Fruit fly (Drosophila melanogaster) whole organism, embryonic: ENCODE results near the gene CG7120.

Experiments used
- Aef1 ChIP-seq: fragments of 200-800 bp; sonication (Bioruptor generic); IDR thresholded peaks from 3 replicates; pipeline ENCODE4 v1.3.6; 2022; ENCODE audit warnings: missing biosample characterization, missing genetic modification characterization
- B-H1 ChIP-seq: fragments of 200-800 bp; sonication (Bioruptor generic); IDR thresholded peaks from 3 replicates; pipeline ENCODE4 v1.3.6; 2022; ENCODE audit warnings: missing biosample characterization, missing genetic modification characterization
- CG10654 ChIP-seq: fragments of 200-800 bp; sonication (Bioruptor generic); optimal IDR thresholded peaks from 2 replicates; lab custom pipeline; 2016; ENCODE audit warnings: missing biosample characterization, missing genetic modification characterization
- CG10979 ChIP-seq: fragments of 200-800 bp; sonication (Bioruptor generic); optimal IDR thresholded peaks from 2 replicates; lab custom pipeline; 2018; ENCODE audit warnings: missing biosample characterization, mild to moderate bottlenecking, missing genetic modification characterization, moderate library complexity
- CG15073 ChIP-seq: fragments of 200-800 bp; sonication (Bioruptor generic); optimal IDR thresholded peaks from 2 replicates; lab custom pipeline; 2016; ENCODE audit warnings: missing biosample characterization, missing genetic modification characterization
- CG1529 ChIP-seq: fragments of 200-800 bp; sonication (Bioruptor generic); optimal IDR thresholded peaks from 3 replicates; lab custom pipeline; 2018; ENCODE audit warnings: missing biosample characterization, missing genetic modification characterization
- CG17361 ChIP-seq: fragments of 200-800 bp; sonication (Bioruptor generic); IDR thresholded peaks from 3 replicates; pipeline ENCODE4 v1.3.6; 2022; ENCODE audit warnings: missing biosample characterization, missing genetic modification characterization
- CG18262 ChIP-seq: fragments of 200-800 bp; optimal IDR thresholded peaks from 3 replicates; lab custom pipeline; 2019; ENCODE audit warnings: missing biosample characterization, mild to moderate bottlenecking, missing genetic modification characterization, moderate library complexity
- CG2116 ChIP-seq: fragments of 200-800 bp; sonication (Bioruptor generic); optimal IDR thresholded peaks from 3 replicates; lab custom pipeline; 2018; ENCODE audit warnings: missing biosample characterization, mild to moderate bottlenecking, missing genetic modification characterization
- CG3065 ChIP-seq: fragments of 200-800 bp; sonication (Bioruptor generic); optimal IDR thresholded peaks from 2 replicates; lab custom pipeline; 2016; ENCODE audit warnings: missing biosample characterization, missing genetic modification characterization
- CG31441 ChIP-seq: fragments of 200-800 bp; sonication (Bioruptor generic); IDR thresholded peaks from 2 replicates; pipeline ENCODE4 v1.3.6; 2022; ENCODE audit warnings: missing biosample characterization, missing genetic modification characterization
- CG4360 ChIP-seq: fragments of 200-800 bp; sonication (Bioruptor generic); IDR thresholded peaks from 2 replicates; pipeline ENCODE4 v1.3.6; 2022; ENCODE audit warnings: missing biosample characterization, missing genetic modification characterization
- CG7556 ChIP-seq: fragments of 200-800 bp; sonication (Bioruptor generic); optimal IDR thresholded peaks from 2 replicates; lab custom pipeline; 2017; ENCODE audit warnings: missing biosample characterization, mild to moderate bottlenecking, missing genetic modification characterization
- CG7928 ChIP-seq: fragments of 200-800 bp; sonication (Bioruptor generic); optimal IDR thresholded peaks from 2 replicates; lab custom pipeline; 2017; ENCODE audit warnings: missing biosample characterization, mild to moderate bottlenecking, missing genetic modification characterization
- CG8281 ChIP-seq: fragments of 200-800 bp; sonication (Bioruptor generic); optimal IDR thresholded peaks from 2 replicates; lab custom pipeline; 2018; ENCODE audit warnings: missing biosample characterization, mild to moderate bottlenecking, missing genetic modification characterization, moderate library complexity
- CG8388 ChIP-seq: fragments of 200-800 bp; sonication (Bioruptor generic); optimal IDR thresholded peaks from 2 replicates; lab custom pipeline; 2019; ENCODE audit warnings: missing biosample characterization, mild to moderate bottlenecking, missing genetic modification characterization, moderate library complexity
- CG9609 ChIP-seq: fragments of 200-800 bp; sonication (Bioruptor generic); optimal IDR thresholded peaks from 3 replicates; lab custom pipeline; 2016; ENCODE audit warnings: missing biosample characterization, missing genetic modification characterization
- Camta ChIP-seq: fragments of 200-800 bp; sonication (Bioruptor generic); optimal IDR thresholded peaks from 2 replicates; lab custom pipeline; 2016; ENCODE audit warnings: missing biosample characterization, missing genetic modification characterization
- D19A ChIP-seq: fragments of 200-800 bp; optimal IDR thresholded peaks from 3 replicates; lab custom pipeline; 2019; ENCODE audit warnings: missing biosample characterization, mild to moderate bottlenecking, missing genetic modification characterization, moderate library complexity
- Dip3 ChIP-seq: fragments of 200-800 bp; sonication (Bioruptor generic); optimal IDR thresholded peaks from 3 replicates; lab custom pipeline; 2016; ENCODE audit warnings: missing biosample characterization, missing genetic modification characterization
- Drgx ChIP-seq: fragments of 200-800 bp; sonication (Bioruptor generic); IDR thresholded peaks from 2 replicates; pipeline ENCODE4 v1.3.6; 2022; ENCODE audit warnings: missing biosample characterization, missing genetic modification characterization
- E2f1 ChIP-seq: fragments of 200-800 bp; sonication (Bioruptor generic); IDR thresholded peaks from 2 replicates; pipeline ENCODE4 v1.3.6; 2022; ENCODE audit warnings: missing biosample characterization, missing genetic modification characterization
- Eip74EF ChIP-seq, 2 experiments: fragments of 200-800 bp in 1 of 2; fragments of >200 bp in 1 of 2; sonication (Bioruptor generic) in 1 of 2; optimal IDR thresholded peaks; 2 replicates each; lab custom pipeline; 2017 to 2019; ENCODE audit warnings: missing biosample characterization in 2 of 2, missing genetic modification characterization in 2 of 2, mild to moderate bottlenecking in 1 of 2, moderate library complexity in 1 of 2
- Gsc ChIP-seq: fragments of 200-800 bp; sonication (Bioruptor generic); IDR thresholded peaks from 2 replicates; pipeline ENCODE4 v1.3.6; 2022; ENCODE audit warnings: missing biosample characterization, missing genetic modification characterization
- HmgD ChIP-seq: fragments of 200-800 bp; sonication (Bioruptor generic); optimal IDR thresholded peaks from 3 replicates; lab custom pipeline; 2016; ENCODE audit warnings: missing biosample characterization, missing genetic modification characterization
- Oli ChIP-seq: fragments of 200-800 bp; sonication (Bioruptor generic); optimal IDR thresholded peaks from 2 replicates; lab custom pipeline; 2018; ENCODE audit warnings: missing biosample characterization, mild to moderate bottlenecking, missing genetic modification characterization, moderate library complexity
- Opbp ChIP-seq: fragments of 200-800 bp; sonication (Bioruptor generic); IDR thresholded peaks from 3 replicates; pipeline ENCODE4 v1.3.6; 2022; ENCODE audit warnings: missing biosample characterization, missing genetic modification characterization; ENCODE audit not compliant: partially characterized antibody
- Side ChIP-seq: fragments of 200-800 bp; sonication (Bioruptor generic); optimal IDR thresholded peaks from 2 replicates; lab custom pipeline; 2016; ENCODE audit warnings: missing biosample characterization, missing genetic modification characterization
- Sox100B ChIP-seq: fragments of 200-800 bp; sonication (Bioruptor generic); optimal IDR thresholded peaks from 3 replicates; lab custom pipeline; 2018; ENCODE audit warnings: missing biosample characterization, mild to moderate bottlenecking, missing genetic modification characterization
- Taf1 ChIP-seq: fragments of 200-800 bp; sonication (Bioruptor generic); IDR thresholded peaks from 2 replicates; pipeline ENCODE4 v1.3.6; 2022; ENCODE audit warnings: missing biosample characterization, missing genetic modification characterization
- ash1 ChIP-seq: fragments of 200-800 bp; sonication (Bioruptor generic); optimal IDR thresholded peaks from 2 replicates; lab custom pipeline; 2018; ENCODE audit warnings: missing biosample characterization, mild to moderate bottlenecking, missing genetic modification characterization
- btn ChIP-seq: fragments of 200-800 bp; sonication (Bioruptor generic); optimal IDR thresholded peaks from 2 replicates; lab custom pipeline; 2016; ENCODE audit warnings: missing biosample characterization, missing genetic modification characterization
- cg ChIP-seq: fragments of 200-800 bp; sonication (Bioruptor generic); optimal IDR thresholded peaks from 3 replicates; lab custom pipeline; 2019; ENCODE audit warnings: missing biosample characterization, mild to moderate bottlenecking, missing genetic modification characterization, moderate library complexity
- ci ChIP-seq: fragments of 200-800 bp; sonication (Bioruptor generic); IDR thresholded peaks from 3 replicates; pipeline ENCODE4 v1.3.6; 2022; ENCODE audit warnings: missing biosample characterization, missing genetic modification characterization
- corto ChIP-seq: fragments of 200-800 bp; sonication (Bioruptor generic); optimal IDR thresholded peaks from 2 replicates; lab custom pipeline; 2016; ENCODE audit warnings: missing biosample characterization, mild to moderate bottlenecking, missing genetic modification characterization, moderate library complexity
- crc ChIP-seq: fragments of 200-800 bp; sonication (Bioruptor generic); optimal IDR thresholded peaks from 2 replicates; lab custom pipeline; 2016; ENCODE audit warnings: missing biosample characterization, missing genetic modification characterization
- dmrt11E ChIP-seq: fragments of 200-800 bp; sonication (Bioruptor generic); optimal IDR thresholded peaks from 3 replicates; lab custom pipeline; 2018; ENCODE audit warnings: missing biosample characterization, mild to moderate bottlenecking, missing genetic modification characterization, moderate library complexity
- dysf ChIP-seq: fragments of 200-800 bp; sonication (Bioruptor generic); IDR thresholded peaks from 3 replicates; pipeline ENCODE4 v1.3.6; 2022; ENCODE audit warnings: missing biosample characterization, missing genetic modification characterization
- fd3F ChIP-seq: fragments of 200-800 bp; sonication (Bioruptor generic); optimal IDR thresholded peaks from 2 replicates; lab custom pipeline; 2018; ENCODE audit warnings: missing biosample characterization, mild to moderate bottlenecking, missing genetic modification characterization, moderate library complexity
- fd96Cb ChIP-seq: fragments of 200-800 bp; sonication (Bioruptor generic); optimal IDR thresholded peaks from 2 replicates; lab custom pipeline; 2018; ENCODE audit warnings: missing biosample characterization, mild to moderate bottlenecking, missing genetic modification characterization, moderate library complexity
- hkb ChIP-seq, 2 experiments: fragments of 200-800 bp in 1 of 2; fragments of >200 bp in 1 of 2; sonication (Bioruptor generic) in 1 of 2; IDR thresholded peaks in 1 of 2; optimal IDR thresholded peaks in 1 of 2; 2 replicates each; pipeline versions ENCODE4 v1.3.6 to Lab custom; 2017 to 2022; ENCODE audit warnings: missing biosample characterization in 1 of 2, missing genetic modification characterization in 1 of 2
- nmo ChIP-seq: fragments of 200-800 bp; sonication (Bioruptor generic); optimal IDR thresholded peaks from 2 replicates; lab custom pipeline; 2018; ENCODE audit warnings: missing biosample characterization, mild to moderate bottlenecking, missing genetic modification characterization, moderate library complexity
- nom ChIP-seq: fragments of 200-800 bp; sonication (Bioruptor generic); optimal IDR thresholded peaks from 2 replicates; lab custom pipeline; 2017; ENCODE audit warnings: missing biosample characterization, missing genetic modification characterization, mild to moderate bottlenecking, moderate library complexity, missing genetic modification reagents
- otp ChIP-seq: fragments of 200-800 bp; sonication (Bioruptor generic); IDR thresholded peaks from 3 replicates; pipeline ENCODE4, ENCODE4 v1.3.6; 2022; ENCODE audit warnings: missing biosample characterization, missing genetic modification characterization
- phol ChIP-seq: fragments of 200-800 bp; sonication (Bioruptor generic); optimal IDR thresholded peaks from 3 replicates; lab custom pipeline; 2018; ENCODE audit warnings: missing biosample characterization, mild to moderate bottlenecking, missing genetic modification characterization, moderate library complexity
- sd ChIP-seq: fragments of 200-800 bp; sonication (Bioruptor generic); optimal IDR thresholded peaks from 3 replicates; lab custom pipeline; 2018; ENCODE audit warnings: missing biosample characterization, mild to moderate bottlenecking, missing genetic modification characterization, moderate library complexity
- tx ChIP-seq: fragments of 200-800 bp; sonication (Bioruptor generic); optimal IDR thresholded peaks from 2 replicates; lab custom pipeline; 2016; ENCODE audit warnings: missing biosample characterization, missing genetic modification characterization
- zfh1 ChIP-seq: fragments of 200-800 bp; sonication (Bioruptor generic); IDR thresholded peaks from 3 replicates; pipeline ENCODE4 v1.3.6; 2022; ENCODE audit warnings: missing biosample characterization, missing genetic modification characterization

CG7120 gene

dm6 chr3L:8421808-8422586 lies 26.2 kb downstream of the CG7120 start, which contains the start of gene CG32354 (continued):
- TF ChIP-seq CG2116 (GFP tag; lab: Kevin White, UChicago) (no peak), Aef1 (no peak), Opbp (GFP tag; lab: Robert Waterston, UW) (no peak), btn (GFP tag; lab: Kevin White, UChicago) (no peak), Taf1 (GFP tag; lab: Robert Waterston, UW) (no peak), CG8281 (peak; percentile 53), CG8388 (GFP tag; lab: Kevin White, UChicago) (no peak), Side (GFP tag; lab: Kevin White, UChicago) (no peak), zfh1 (GFP tag; lab: Robert Waterston, UW) (no peak), HmgD (GFP tag; lab: Kevin White, UChicago) (no peak), hkb (optimal IDR thresholded peaks at IDR 0.05; lab: Kevin White, UChicago) (no peak), hkb (GFP tag; IDR thresholded peaks at IDR 0.05; lab: Robert Waterston, UW) (no peak), crc (GFP tag; lab: Kevin White, UChicago) (no peak), corto (GFP tag; lab: Kevin White, UChicago) (no peak), CG17361 (GFP tag; lab: Robert Waterston, UW) (no peak), fd3F (GFP tag; lab: Kevin White, UChicago) (no peak), nom (GFP tag; lab: Kevin White, UChicago) (peak; percentile 53), CG7928 (GFP tag; lab: Kevin White, UChicago) (no peak), cg (peak; percentile 15), phol (tag; lab: Kevin White, UChicago) (peak; percentile 15), sd (no peak), CG4360 (peak; percentile 58), Drgx (GFP tag; lab: Robert Waterston, UW) (0 out of 2 replicates have a peak, but pooled peaks have one; percentile 6), B-H1 (GFP tag; lab: Robert Waterston, UW) (no peak)
- TF ChIP-seq, all 482 proteins: peak for 8

- TF ChIP-seq Oli (tag; lab: Kevin White, UChicago) = peak; percentile 19
- TF ChIP-seq fd96Cb = peak; percentile 10
- TF ChIP-seq nmo = peak; percentile 47
- TF ChIP-seq Dip3 (GFP tag; lab: Kevin White, UChicago) = no peak
- no peak for TF ChIP-seq CG15073
- no peak for TF ChIP-seq Gsc (GFP tag; lab: Robert Waterston, UW)
- TF ChIP-seq ci (GFP tag; lab: Robert Waterston, UW) = no peak
- TF ChIP-seq CG7556 (GFP tag; lab: Kevin White, UChicago) = peak; percentile 43
- peak; percentile 62 for TF ChIP-seq Sox100B
- peak in 1 of 2 experiments; percentile 32 for TF ChIP-seq Eip74EF (GFP tag; optimal IDR thresholded peaks at IDR 0.05; lab: Kevin White, UChicago)
- TF ChIP-seq E2f1 (GFP tag; lab: Robert Waterston, UW) = no peak
- peak; percentile 70 for TF ChIP-seq CG18262
- 0 out of 2 replicates have a peak, but pooled peaks have one; percentile 4 for TF ChIP-seq Drgx (GFP tag; lab: Robert Waterston, UW)
- TF ChIP-seq tx (GFP tag; lab: Kevin White, UChicago) = no peak
- TF ChIP-seq CG3065 (GFP tag; lab: Kevin White, UChicago) = no peak
- TF ChIP-seq Camta (GFP tag; lab: Kevin White, UChicago) = no peak
- no peak for TF ChIP-seq CG10654
- TF ChIP-seq CG17361 (GFP tag; lab: Robert Waterston, UW) = peak; percentile 73; the same call in 2 of the 3 replicates
- peak; percentile 42; the same call in 1 of the 2 replicates for TF ChIP-seq CG31441
- TF ChIP-seq otp (GFP tag; lab: Robert Waterston, UW) = no peak
- peak; percentile 23 for TF ChIP-seq D19A (tag; lab: Kevin White, UChicago)
- no peak for TF ChIP-seq CG9609
- TF ChIP-seq ash1 (GFP tag; lab: Kevin White, UChicago) = no peak
- peak; percentile 11 for TF ChIP-seq CG1529 (GFP tag; lab: Kevin White, UChicago)
- no peak for TF ChIP-seq dysf (GFP tag; lab: Robert Waterston, UW)
- peak; percentile 40 for TF ChIP-seq CG10979 (tag; lab: Kevin White, UChicago)
- TF ChIP-seq dmrt11E = peak; percentile 9
Observed at dm6 chr3L:8423156-8423555, 27.4 kb downstream of the CG7120 start.
